Worm (Caenorhabditis elegans): ENCODE measurements around the gene idpb-3.

idpb-3 gene

DNA sequence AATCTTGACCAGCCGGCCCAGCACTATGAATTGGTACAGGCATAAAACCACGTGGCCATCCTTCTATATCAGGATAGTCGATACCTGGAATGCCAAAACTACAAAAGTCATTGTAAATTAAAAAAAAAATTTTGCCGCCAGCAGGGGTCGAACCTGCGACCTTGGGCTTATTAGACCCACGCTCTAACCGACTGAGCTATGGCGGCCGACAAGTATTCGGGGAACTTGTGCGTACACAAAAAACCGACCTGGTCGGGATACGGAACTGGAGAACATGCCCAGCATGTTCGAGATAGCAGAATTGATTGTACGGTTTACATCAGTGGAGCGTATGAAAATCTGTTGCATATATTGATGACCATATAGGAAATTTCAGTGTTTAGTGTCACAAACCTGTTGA is 44.3 kb downstream of the idpb-3 start (continued):
- TF ChIP-seq nhr-41 (GFP tag; IDR thresholded peaks at IDR 0.05) (no peak), F10B5.3 (tag; optimal IDR thresholded peaks at IDR 0.05) (peak; percentile 63), snpc-4 (tag; optimal IDR thresholded peaks at IDR 0.05) (peak; percentile 93), zag-1 (tag; optimal IDR thresholded peaks at IDR 0.05) (no peak), nhr-28 (tag; optimal IDR thresholded peaks at IDR 0.05) (peak; percentile 38), hif-1 (tag; optimal IDR thresholded peaks at IDR 0.05) (peak; percentile 12 to 14), mes-2 (tag; optimal IDR thresholded peaks at IDR 0.05; ENCODE audit: poor library complexity, severe bottlenecking) (peak; percentile 85), lin-13 (GFP tag; optimal IDR thresholded peaks at IDR 0.05) (peak; percentile 30), egl-27 (tag; optimal IDR thresholded peaks at IDR 0.05) (no peak), dmd-9 (GFP tag; IDR thresholded peaks at IDR 0.05) (peak; percentile 83), set-16 (GFP tag; IDR thresholded peaks at IDR 0.05) (peak; percentile 20; the same call in 1 of the 2 replicates), rbr-2 (tag; optimal IDR thresholded peaks at IDR 0.05) (peak; percentile 68), zip-11 (GFP tag; IDR thresholded peaks at IDR 0.05) (0 out of 2 replicates have a peak, but pooled peaks have one; percentile 21), ztf-7 (tag; optimal IDR thresholded peaks at IDR 0.05) (no peak), hmg-1.1 (GFP tag; IDR thresholded peaks at IDR 0.05) (peak; percentile 75), madf-5 (GFP tag; IDR thresholded peaks at IDR 0.05) (0 out of 4 replicates have a peak, but pooled peaks of 1 of the 2 experiments have one; percentile 34), ceh-82 (tag; optimal IDR thresholded peaks at IDR 0.05) (no peak), lin-39 (tag; optimal IDR thresholded peaks at IDR 0.05) (no peak), ceh-20 (GFP tag; IDR thresholded peaks at IDR 0.05) (0 out of 2 replicates have a peak, but pooled peaks have one; percentile 45), tra-1 (GFP tag; IDR thresholded peaks at IDR 0.05) (0 out of 2 replicates have a peak, but pooled peaks have one; percentile 35), ZK337.2 (GFP tag; IDR thresholded peaks at IDR 0.05) (peak; percentile 58; the same call in 1 of the 2 replicates), ctbp-1 (GFP tag; IDR thresholded peaks at IDR 0.05) (peak; percentile 39; the same call in 1 of the 2 replicates), ceh-32 (tag; optimal IDR thresholded peaks at IDR 0.05; ENCODE audit: poor library complexity) (peak; percentile 23), lsy-2 (tag; optimal IDR thresholded peaks at IDR 0.05) (peak; percentile 15 to 84), nhr-25 (tag; optimal IDR thresholded peaks at IDR 0.05; ENCODE audit: borderline replicate concordance, insufficient read depth) (peak; percentile 67), nhr-76 (tag; optimal IDR thresholded peaks at IDR 0.05) (no peak), lin-38 (GFP tag; IDR thresholded peaks at IDR 0.05) (peak; percentile 89), pha-4 (GFP tag; IDR thresholded peaks at IDR 0.05) (peak; percentile 74; the same call in 1 of the 2 replicates), pha-4 (tag; optimal IDR thresholded peaks at IDR 0.05) (no peak), duxl-1 (tag; optimal IDR thresholded peaks at IDR 0.05; ENCODE audit: poor library complexity) (peak; percentile 76), daf-16 (GFP tag; optimal IDR thresholded peaks at IDR 0.05) (peak; percentile 16 to 45), daf-16 (tag; optimal IDR thresholded peaks at IDR 0.05) (peak; percentile 55), fos-1 (tag; optimal IDR thresholded peaks at IDR 0.05) (no peak), ceh-28 (tag; optimal IDR thresholded peaks at IDR 0.05) (no peak), jun-1 (tag; optimal IDR thresholded peaks at IDR 0.05) (no peak)

ce11 chrII:5056254-5056653 is 45.3 kb downstream of the idpb-3 start:
- TF ChIP-seq mdt-29 (GFP tag; IDR thresholded peaks at IDR 0.05): no peak; the same call in 1 of the 2 replicates
- no peak for TF ChIP-seq nhr-25 (tag; optimal IDR thresholded peaks at IDR 0.05; ENCODE audit: borderline replicate concordance, insufficient read depth)
- no peak for TF ChIP-seq Y105C5A.15 (GFP tag; IDR thresholded peaks at IDR 0.05)
- TF ChIP-seq arid-1 (GFP tag; conservative IDR thresholded peaks at IDR 0.05): no peak
- TF ChIP-seq T26A8.4 (GFP tag; IDR thresholded peaks at IDR 0.05): no peak
- TF ChIP-seq saeg-2 (GFP tag; IDR thresholded peaks at IDR 0.05): no peak
- peak; percentile 21 for TF ChIP-seq aha-1 (tag)
- TF ChIP-seq madf-5 (GFP tag; IDR thresholded peaks at IDR 0.05): peak in 1 of 2 experiments; percentile 40; a peak in 1 of 4 replicates
- TF ChIP-seq dmd-9 (GFP tag; IDR thresholded peaks at IDR 0.05): no peak
- TF ChIP-seq cey-2 (tag; optimal IDR thresholded peaks at IDR 0.05; ENCODE audit: borderline replicate concordance, insufficient read depth): no peak
- TF ChIP-seq ctbp-1 (GFP tag; IDR thresholded peaks at IDR 0.05): peak; percentile 10; the same call in 1 of the 2 replicates
- no peak for TF ChIP-seq daf-8 (GFP tag; IDR thresholded peaks at IDR 0.05)
- 0 out of 2 replicates have a peak, but pooled peaks have one; percentile 19 for TF ChIP-seq zfp-3 (GFP tag; conservative IDR thresholded peaks at IDR 0.05)

Data from whole organism, L4 larva.